Worm (Caenorhabditis elegans): ENCODE results near the gene C15H9.5.

DNA sequence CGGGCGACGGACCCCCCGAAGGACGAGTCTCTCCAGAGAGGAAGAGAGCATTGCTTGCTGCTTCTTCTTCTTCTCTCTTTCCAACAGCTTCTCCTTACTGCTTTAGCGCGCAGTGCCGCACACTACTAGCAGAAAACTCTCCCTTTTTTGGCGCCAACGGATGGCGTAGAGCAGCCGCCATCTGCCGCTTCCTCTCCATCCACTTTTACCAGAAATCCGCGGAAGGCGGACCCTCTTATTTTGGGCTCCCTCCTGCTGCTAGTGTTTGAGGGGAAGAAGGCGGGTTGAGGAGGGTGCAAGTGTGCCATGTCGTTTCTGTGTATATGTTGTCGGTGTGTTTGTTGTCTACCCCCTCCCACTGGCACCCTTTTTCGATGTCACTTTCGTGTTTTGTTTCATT, 41.3 kb downstream of the C15H9.5 start:
- TF ChIP-seq sea-2 (GFP tag; IDR thresholded peaks at IDR 0.05) (no peak), snpc-3.4 (tag; optimal IDR thresholded peaks at IDR 0.05) (no peak), rpc-1 (optimal IDR thresholded peaks at IDR 0.05) (no peak), rpc-1 (tag; optimal IDR thresholded peaks at IDR 0.05) (no peak), lin-54 (GFP tag; optimal IDR thresholded peaks at IDR 0.05) (no peak), unc-62 (GFP tag; optimal IDR thresholded peaks at IDR 0.05) (no peak), F10E7.11 (tag; optimal IDR thresholded peaks at IDR 0.05) (no peak), lin-26 (GFP tag; IDR thresholded peaks at IDR 0.05) (no peak), sdz-38 (tag; optimal IDR thresholded peaks at IDR 0.05) (no peak), ekl-4 (GFP tag; IDR thresholded peaks at IDR 0.05) (no peak), F57A8.1 (GFP tag; optimal IDR thresholded peaks at IDR 0.05) (no peak), madf-8 (GFP tag; conservative IDR thresholded peaks at IDR 0.05) (no peak), lag-1 (GFP tag; IDR thresholded peaks at IDR 0.05) (no peak), somi-1 (GFP tag; optimal IDR thresholded peaks at IDR 0.05) (no peak)

Data from whole organism, young adult.